Fruit fly (Drosophila melanogaster) Kc167 (cell line): Measurements from ENCODE around the gene Evi5.

Experiments used
- h ChIP-seq: fragments of >200 bp; optimal IDR thresholded peaks from 3 replicates; lab custom pipeline; 2018; ENCODE audit warnings: missing external identifiers
- psq ChIP-seq: fragments of >200 bp; optimal IDR thresholded peaks from 2 replicates; lab custom pipeline; 2017; ENCODE audit warnings: missing external identifiers

DNA sequence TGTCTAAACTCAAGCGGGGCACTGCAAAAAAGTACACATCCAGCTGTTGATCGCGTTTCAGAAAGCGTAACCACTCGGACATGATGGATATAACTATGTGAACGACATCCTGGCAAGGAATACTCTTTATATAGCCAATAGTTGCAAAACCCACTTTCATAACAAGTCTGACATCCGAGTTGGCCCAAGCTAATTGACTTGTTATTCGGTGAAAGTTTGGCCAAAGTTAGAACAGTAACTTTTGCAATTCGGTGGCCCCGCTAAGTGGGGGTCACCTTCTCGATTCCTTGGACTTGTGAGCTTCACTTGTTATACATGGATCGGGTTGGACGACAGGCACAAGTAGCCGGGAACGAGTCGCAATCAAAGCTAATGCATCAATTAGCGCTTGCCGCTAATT lies 36.9 kb downstream of the Evi5 start, which contains the start of the genes Gr10a and Or10a:
- TF ChIP-seq psq (lab: Kevin White, UChicago) (no peak), h (lab: Kevin White, UChicago) (no peak)
